Worm (Caenorhabditis elegans) whole organism, midembryonic: ENCODE data around the gene ZK792.5.

Experiments
- T22C8.4 ChIP-seq: fragments of 200-800 bp; sonication (Bioruptor generic); IDR thresholded peaks from 2 replicates; pipeline ENCODE4 v1.3.6; 2022; ENCODE audit warnings: missing genetic modification characterization, missing compliant biosample characterization
- cog-1 ChIP-seq: sonication (generic microtip); optimal IDR thresholded peaks from 2 replicates; lab custom pipeline; 2016; ENCODE audit warnings: missing genetic modification characterization, missing compliant biosample characterization
- flt-1 ChIP-seq: fragments of 200-800 bp; sonication (Bioruptor generic); IDR thresholded peaks from 2 replicates; pipeline ENCODE4 v1.3.6; 2022; ENCODE audit warnings: missing genetic modification characterization, missing compliant biosample characterization
- klf-2 ChIP-seq: fragments of 200-800 bp; sonication (Bioruptor generic); conservative IDR thresholded peaks from 2 replicates; pipeline ENCODE4 v1.3.6; 2022; ENCODE audit warnings: missing genetic modification reagents, missing genetic modification characterization, missing compliant biosample characterization
- med-1 ChIP-seq: sonication (generic microtip); optimal IDR thresholded peaks from 2 replicates; lab custom pipeline; 2017; ENCODE audit warnings: missing genetic modification characterization, mild to moderate bottlenecking, missing compliant biosample characterization, antibody characterized with exemption, missing genetic modification reagents; ENCODE audit not compliant: insufficient read depth
- ref-1 ChIP-seq: fragments of 200-800 bp; sonication (Bioruptor generic); conservative IDR thresholded peaks from 2 replicates; pipeline ENCODE4 v1.3.6; 2022; ENCODE audit warnings: missing genetic modification reagents, missing genetic modification characterization, missing compliant biosample characterization
- tab-1 ChIP-seq: fragments of 200-800 bp; sonication (Bioruptor generic); IDR thresholded peaks from 2 replicates; pipeline ENCODE4 v1.3.6; 2022; ENCODE audit warnings: missing genetic modification characterization, missing compliant biosample characterization
- ztf-23 ChIP-seq: fragments of 200-800 bp; sonication (Bioruptor generic); IDR thresholded peaks from 2 replicates; pipeline ENCODE4 v1.3.6; 2022; ENCODE audit warnings: missing genetic modification reagents, missing genetic modification characterization, missing compliant biosample characterization
- ztf-29 ChIP-seq: fragments of 200-800 bp; sonication (Bioruptor generic); IDR thresholded peaks from 2 replicates; pipeline ENCODE4 v1.3.6; 2022; ENCODE audit warnings: missing genetic modification reagents, missing genetic modification characterization, missing compliant biosample characterization

ZK792.5 gene

ce11 chrIV:11710331-11710730, 22.4 kb upstream of the ZK792.5 start:
- TF ChIP-seq flt-1 (GFP tag; lab: Robert Waterston, UW) (no peak), ztf-23 (no peak), cog-1 (tag; lab: Kevin White, UChicago) (no peak)

ce11 chrIV:11703685-11704296, 15.9 kb upstream of the ZK792.5 start, which contains the start of the genes T22B3.3 and alg-3:
Gene T22B3.3, minus strand, starts transcription at chrIV:11703785.
Gene alg-3, plus strand, starts transcription at chrIV:11704246.
- TF ChIP-seq ztf-29 (GFP tag; lab: Robert Waterston, UW) (no peak), med-1 (no peak), T22C8.4 (GFP tag; lab: Robert Waterston, UW) (no peak)

- TF ChIP-seq ztf-29 (GFP tag; lab: Robert Waterston, UW) (no peak), tab-1 (no peak), ref-1 (GFP tag; lab: Robert Waterston, UW) (no peak), klf-2 (GFP tag; lab: Robert Waterston, UW) (no peak), flt-1 (GFP tag; lab: Robert Waterston, UW) (no peak), T22C8.4 (GFP tag; lab: Robert Waterston, UW) (no peak), ztf-23 (no peak), cog-1 (tag; lab: Kevin White, UChicago) (no peak)
Observed at ce11 chrIV:11701878-11702277, 14.0 kb upstream of the ZK792.5 start.

- TF ChIP-seq tab-1, result no peak
- no peak for TF ChIP-seq ztf-29 (GFP tag; lab: Robert Waterston, UW)
- TF ChIP-seq T22C8.4 (GFP tag; lab: Robert Waterston, UW), result no peak
- no peak for TF ChIP-seq klf-2 (GFP tag; lab: Robert Waterston, UW)
- no peak for TF ChIP-seq ref-1 (GFP tag; lab: Robert Waterston, UW)
- TF ChIP-seq med-1, result no peak
- TF ChIP-seq ztf-23, result no peak
- TF ChIP-seq flt-1 (GFP tag; lab: Robert Waterston, UW), result no peak
- no peak for TF ChIP-seq cog-1 (tag; lab: Kevin White, UChicago)
Observed at ce11 chrIV:11700752-11701151, 12.8 kb upstream of the ZK792.5 start, which contains the start of gene dpy-20. Gene dpy-20, minus strand, starts transcription at chrIV:11700852.

- TF ChIP-seq ref-1 (GFP tag; lab: Robert Waterston, UW) (no peak), flt-1 (GFP tag; lab: Robert Waterston, UW) (no peak), tab-1 (no peak), ztf-29 (GFP tag; lab: Robert Waterston, UW) (no peak), ztf-23 (no peak), T22C8.4 (GFP tag; lab: Robert Waterston, UW) (no peak), med-1 (no peak), cog-1 (tag; lab: Kevin White, UChicago) (no peak), klf-2 (GFP tag; lab: Robert Waterston, UW) (no peak)
Observed at ce11 chrIV:11700100-11700499, 12.2 kb upstream of the ZK792.5 start.

ce11 chrIV:11697514-11697913, 9.6 kb upstream of the ZK792.5 start:
- TF ChIP-seq T22C8.4 (GFP tag; lab: Robert Waterston, UW) (no peak), ztf-29 (GFP tag; lab: Robert Waterston, UW) (no peak), cog-1 (tag; lab: Kevin White, UChicago) (no peak), ztf-23 (no peak)

- TF ChIP-seq ztf-23, result no peak
- no peak for TF ChIP-seq med-1
- no peak for TF ChIP-seq ref-1 (GFP tag; lab: Robert Waterston, UW)
Observed at ce11 chrIV:11695634-11696033, 7.7 kb upstream of the ZK792.5 start.

- TF ChIP-seq T22C8.4 (GFP tag; lab: Robert Waterston, UW) (no peak), cog-1 (tag; lab: Kevin White, UChicago) (no peak), tab-1 (no peak), med-1 (no peak), ztf-23 (no peak), flt-1 (GFP tag; lab: Robert Waterston, UW) (no peak), ztf-29 (GFP tag; lab: Robert Waterston, UW) (no peak), ref-1 (GFP tag; lab: Robert Waterston, UW) (no peak), klf-2 (GFP tag; lab: Robert Waterston, UW) (no peak)
Observed at ce11 chrIV:11694143-11694542, 6.2 kb upstream of the ZK792.5 start, which contains the start of gene ZK792.7. Gene ZK792.7, plus strand, starts transcription at chrIV:11694443.

ce11 chrIV:11693493-11693892, 5.6 kb upstream of the ZK792.5 start, which contains the start of gene ZK792.12:
Gene ZK792.12, plus strand, starts transcription at chrIV:11693793.
- no peak for TF ChIP-seq tab-1
- no peak for TF ChIP-seq T22C8.4 (GFP tag; lab: Robert Waterston, UW)
- no peak for TF ChIP-seq ztf-23
- no peak for TF ChIP-seq ref-1 (GFP tag; lab: Robert Waterston, UW)
- no peak for TF ChIP-seq klf-2 (GFP tag; lab: Robert Waterston, UW)
- no peak for TF ChIP-seq cog-1 (tag; lab: Kevin White, UChicago)
- no peak for TF ChIP-seq flt-1 (GFP tag; lab: Robert Waterston, UW)
- TF ChIP-seq med-1, result no peak
- no peak for TF ChIP-seq ztf-29 (GFP tag; lab: Robert Waterston, UW)

ce11 chrIV:11692071-11692673, 4.3 kb upstream of the ZK792.5 start:
- TF ChIP-seq ref-1 (GFP tag; lab: Robert Waterston, UW) (no peak), tab-1 (no peak), ztf-29 (GFP tag; lab: Robert Waterston, UW) (peak; percentile 10; the same call in 1 of the 2 replicates), med-1 (no peak), cog-1 (tag; lab: Kevin White, UChicago) (peak; percentile 52), flt-1 (GFP tag; lab: Robert Waterston, UW) (0 out of 2 replicates have a peak, but pooled peaks have one; percentile 66), ztf-23 (0 out of 2 replicates have a peak, but pooled peaks have one; percentile 14), klf-2 (GFP tag; lab: Robert Waterston, UW) (no peak)
